Worm (Caenorhabditis elegans): ENCODE data around the gene C23G10.1.

Gene C23G10.1

DNA sequence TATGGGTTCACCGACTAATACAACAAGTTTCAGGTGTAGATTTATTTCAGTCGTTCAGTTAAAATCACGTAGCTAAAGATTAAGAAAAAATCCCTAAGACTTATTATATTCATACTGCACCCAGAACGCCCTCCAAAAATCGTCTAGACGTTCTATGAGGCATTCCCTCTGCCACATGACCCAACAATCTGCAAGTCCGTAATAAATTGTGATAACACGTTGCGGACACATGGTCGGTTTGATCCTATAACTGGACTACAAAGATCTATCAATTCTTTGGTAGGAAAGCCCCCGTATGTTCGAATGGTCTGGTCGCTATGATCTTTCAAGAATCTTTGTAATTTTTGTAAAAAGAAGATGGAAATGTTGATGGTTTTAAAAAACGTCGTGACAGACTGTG is 6.9 kb downstream of the C23G10.1 start:
- TF ChIP-seq elt-3 (tag; optimal IDR thresholded peaks at IDR 0.05) (no peak), nhr-23 (tag; optimal IDR thresholded peaks at IDR 0.05) (no peak), dmd-4 (tag; optimal IDR thresholded peaks at IDR 0.05) (no peak), nhr-77 (tag; optimal IDR thresholded peaks at IDR 0.05) (no peak), nhr-129 (tag; optimal IDR thresholded peaks at IDR 0.05) (no peak), unc-62 (GFP tag; optimal IDR thresholded peaks at IDR 0.05) (no peak), ztf-11 (tag; optimal IDR thresholded peaks at IDR 0.05) (no peak), snpc-4 (tag; optimal IDR thresholded peaks at IDR 0.05) (no peak), mbf-1 (tag; optimal IDR thresholded peaks at IDR 0.05) (no peak), nhr-25 (tag; optimal IDR thresholded peaks at IDR 0.05) (no peak), sma-9 (GFP tag; optimal IDR thresholded peaks at IDR 0.05) (peak; percentile 56), sma-9 (tag; optimal IDR thresholded peaks at IDR 0.05) (no peak), nhr-21 (tag; optimal IDR thresholded peaks at IDR 0.05) (peak; percentile 57), unc-55 (GFP tag; optimal IDR thresholded peaks at IDR 0.05) (no peak), C34F6.9 (tag; optimal IDR thresholded peaks at IDR 0.05) (no peak), mab-5 (tag; optimal IDR thresholded peaks at IDR 0.05) (no peak), nhr-12 (tag; optimal IDR thresholded peaks at IDR 0.05) (no peak), lin-11 (tag; optimal IDR thresholded peaks at IDR 0.05) (no peak), blmp-1 (tag; optimal IDR thresholded peaks at IDR 0.05; ENCODE audit: insufficient read depth) (peak; percentile 41), zag-1 (tag; optimal IDR thresholded peaks at IDR 0.05) (no peak), alr-1 (tag; optimal IDR thresholded peaks at IDR 0.05) (no peak), sma-3 (GFP tag; optimal IDR thresholded peaks at IDR 0.05) (no peak), crh-2 (tag; optimal IDR thresholded peaks at IDR 0.05) (no peak), lin-13 (GFP tag; optimal IDR thresholded peaks at IDR 0.05) (no peak)

DNA sequence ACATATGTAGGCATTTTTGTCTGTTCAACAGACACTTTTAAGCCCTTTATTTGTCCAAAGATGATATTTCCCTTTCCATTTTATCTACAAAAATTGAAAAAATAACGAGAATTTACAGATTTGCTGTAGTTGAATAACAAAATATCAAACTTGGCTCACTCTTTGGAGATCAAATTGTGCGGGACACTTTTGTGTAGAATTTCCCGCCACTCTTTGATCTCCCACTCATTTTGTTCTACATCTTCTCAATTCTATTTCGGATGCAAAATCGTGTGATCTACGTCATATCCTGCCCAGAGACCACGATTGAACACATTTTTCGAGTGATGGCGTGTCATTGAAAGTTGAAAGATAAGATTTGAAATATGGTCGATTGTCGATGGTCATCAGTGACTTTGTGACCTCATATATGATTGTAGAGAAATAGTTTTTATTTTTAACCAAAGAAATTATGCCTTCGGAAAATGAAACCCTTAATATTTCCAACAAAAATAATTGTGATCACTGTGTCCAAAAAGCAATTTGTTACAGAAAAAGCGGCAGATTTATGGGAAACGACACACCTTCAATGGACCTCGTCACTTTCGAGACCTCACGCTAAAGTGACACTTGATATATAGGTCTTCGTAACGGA is 7.9 kb downstream of the C23G10.1 start, which contains the start of gene hot-4:
TSS of gene hot-4 (plus strand) at position 584 of the 634 bp plus-strand sequence.
- TF ChIP-seq unc-62 (GFP tag; optimal IDR thresholded peaks at IDR 0.05), result no peak
- no peak for TF ChIP-seq skn-1 (tag; optimal IDR thresholded peaks at IDR 0.05)
- TF ChIP-seq F13H6.1 (tag; optimal IDR thresholded peaks at IDR 0.05), result no peak
- no peak for TF ChIP-seq dmd-4 (tag; optimal IDR thresholded peaks at IDR 0.05)

DNA sequence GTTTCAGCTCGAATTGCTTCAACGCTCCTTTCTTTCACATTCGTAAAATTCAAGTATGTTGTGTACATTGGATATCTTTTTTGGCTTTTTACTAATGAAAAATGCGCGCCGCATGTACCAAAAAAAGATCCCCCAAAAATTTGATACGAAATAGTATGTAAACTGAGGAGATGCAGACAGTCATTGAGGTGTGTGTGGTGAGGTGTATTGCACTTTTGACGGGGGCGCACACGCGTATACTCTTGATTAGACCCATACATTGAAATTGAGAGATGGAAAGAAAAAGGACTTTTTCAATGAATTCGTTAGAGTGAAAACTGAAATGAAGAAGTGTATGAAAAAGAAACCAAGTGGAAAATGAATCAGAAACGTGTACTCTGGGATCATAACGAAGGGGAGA is 12.3 kb downstream of the C23G10.1 start:
- TF ChIP-seq sem-4 (tag; optimal IDR thresholded peaks at IDR 0.05) (no peak), unc-62 (GFP tag; optimal IDR thresholded peaks at IDR 0.05) (no peak), unc-55 (GFP tag; optimal IDR thresholded peaks at IDR 0.05) (peak; percentile 8), nhr-25 (tag; optimal IDR thresholded peaks at IDR 0.05) (no peak)

DNA sequence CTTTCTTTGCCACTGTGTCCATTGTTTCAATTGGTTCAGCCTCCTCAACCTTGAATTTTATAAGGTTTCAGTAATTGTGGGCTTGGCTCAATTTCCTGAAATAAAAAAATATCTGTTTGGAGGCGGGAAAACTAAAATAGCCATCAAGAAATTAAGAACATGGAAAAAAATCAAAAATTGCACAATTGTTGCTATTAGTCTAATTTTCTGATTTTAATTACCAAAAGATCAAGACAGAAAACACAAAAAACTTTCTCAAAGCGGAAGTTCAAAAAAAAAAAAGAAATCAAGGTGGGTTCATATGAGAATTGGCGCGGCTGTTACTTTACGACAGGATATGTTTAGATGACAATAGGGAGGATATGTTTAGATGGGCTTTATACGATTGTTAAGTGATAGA is 21.8 kb downstream of the C23G10.1 start, which contains the start of gene esyt-2:
TSS of gene esyt-2 (minus strand) at position 101 of the 400 bp plus-strand sequence.
- TF ChIP-seq nhr-237 (tag; optimal IDR thresholded peaks at IDR 0.05) (no peak), nhr-12 (tag; optimal IDR thresholded peaks at IDR 0.05) (no peak), nhr-11 (tag; optimal IDR thresholded peaks at IDR 0.05) (no peak), ZK546.5 (tag; optimal IDR thresholded peaks at IDR 0.05) (no peak), nhr-21 (tag; optimal IDR thresholded peaks at IDR 0.05) (no peak), snpc-4 (tag; optimal IDR thresholded peaks at IDR 0.05) (no peak), nhr-25 (tag; optimal IDR thresholded peaks at IDR 0.05) (no peak)

DNA sequence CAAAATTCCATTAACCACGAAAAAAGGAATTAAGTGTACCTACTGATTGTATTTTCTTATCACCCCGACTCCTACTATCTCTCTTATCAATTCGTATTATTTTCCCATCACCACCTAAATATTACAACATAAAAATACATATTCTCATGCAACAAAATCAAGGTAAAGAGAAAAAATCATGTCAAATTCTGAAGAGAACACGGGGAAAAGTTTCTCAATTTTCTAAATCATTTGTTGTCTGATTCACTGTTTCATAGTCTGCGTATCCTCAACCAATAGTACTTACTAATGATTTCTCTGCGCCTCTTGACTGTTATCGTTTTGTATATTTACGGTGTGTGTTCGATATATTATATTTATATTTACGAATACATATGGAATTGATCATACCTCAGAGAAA is 22.8 kb downstream of the C23G10.1 start:
- peak; percentile 89 for TF ChIP-seq fos-1 (tag; optimal IDR thresholded peaks at IDR 0.05)
- no peak for TF ChIP-seq lin-39 (tag; optimal IDR thresholded peaks at IDR 0.05)
- no peak for TF ChIP-seq ztf-11 (tag; optimal IDR thresholded peaks at IDR 0.05)
- TF ChIP-seq sma-9 (GFP tag; optimal IDR thresholded peaks at IDR 0.05), result no peak
- no peak for TF ChIP-seq sma-9 (tag; optimal IDR thresholded peaks at IDR 0.05)
- peak; percentile 59 for TF ChIP-seq crh-2 (tag; optimal IDR thresholded peaks at IDR 0.05)
- TF ChIP-seq nhr-12 (tag; optimal IDR thresholded peaks at IDR 0.05), result no peak
- peak; percentile 17 for TF ChIP-seq C34F6.9 (tag; optimal IDR thresholded peaks at IDR 0.05)
- TF ChIP-seq egl-27 (tag; optimal IDR thresholded peaks at IDR 0.05), result peak; percentile 39

DNA sequence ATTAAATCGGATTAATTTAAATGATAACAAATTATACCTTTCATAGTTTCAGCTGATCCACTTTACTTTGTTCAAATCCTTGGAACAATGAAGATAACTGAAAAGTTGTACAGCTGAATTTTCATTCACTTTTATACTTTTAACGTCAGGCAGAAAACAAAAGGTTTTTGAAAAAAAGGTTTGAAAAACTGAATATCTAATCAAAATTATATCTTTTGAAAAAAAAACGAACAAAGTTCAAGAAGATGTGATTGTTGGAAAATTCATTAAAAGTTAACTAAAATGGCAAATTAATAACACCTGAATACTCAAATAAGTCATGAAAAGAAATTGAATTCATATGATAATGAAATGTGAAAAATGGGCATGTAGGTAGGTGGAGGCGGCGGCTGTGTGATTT is 27.6 kb downstream of the C23G10.1 start, which contains the start of gene T12A2.21:
TSS of gene T12A2.21 (minus strand) at position 101 of the 400 bp plus-strand sequence.
- TF ChIP-seq sem-4 (tag; optimal IDR thresholded peaks at IDR 0.05) (no peak), ztf-11 (tag; optimal IDR thresholded peaks at IDR 0.05) (no peak), elt-3 (tag; optimal IDR thresholded peaks at IDR 0.05) (no peak), fos-1 (tag; optimal IDR thresholded peaks at IDR 0.05) (no peak), F13H6.1 (tag; optimal IDR thresholded peaks at IDR 0.05) (no peak), nhr-25 (tag; optimal IDR thresholded peaks at IDR 0.05) (no peak), egl-27 (tag; optimal IDR thresholded peaks at IDR 0.05) (no peak), snpc-4 (tag; optimal IDR thresholded peaks at IDR 0.05) (no peak), ceh-82 (tag; optimal IDR thresholded peaks at IDR 0.05) (no peak), sma-9 (GFP tag; optimal IDR thresholded peaks at IDR 0.05) (no peak), sma-9 (tag; optimal IDR thresholded peaks at IDR 0.05) (no peak), unc-55 (GFP tag; optimal IDR thresholded peaks at IDR 0.05) (no peak), nhr-11 (tag; optimal IDR thresholded peaks at IDR 0.05) (no peak), R02D3.7 (tag; optimal IDR thresholded peaks at IDR 0.05) (no peak), aly-2 (tag; optimal IDR thresholded peaks at IDR 0.05) (no peak), ztf-1 (GFP tag; conservative IDR thresholded peaks at IDR 0.05) (no peak), nhr-12 (tag; optimal IDR thresholded peaks at IDR 0.05) (no peak), elt-1 (tag; optimal IDR thresholded peaks at IDR 0.05) (no peak), nhr-21 (tag; optimal IDR thresholded peaks at IDR 0.05) (no peak)
